Worm (Caenorhabditis elegans): ENCODE measurements around the gene sel-15.

Gene sel-15

DNA sequence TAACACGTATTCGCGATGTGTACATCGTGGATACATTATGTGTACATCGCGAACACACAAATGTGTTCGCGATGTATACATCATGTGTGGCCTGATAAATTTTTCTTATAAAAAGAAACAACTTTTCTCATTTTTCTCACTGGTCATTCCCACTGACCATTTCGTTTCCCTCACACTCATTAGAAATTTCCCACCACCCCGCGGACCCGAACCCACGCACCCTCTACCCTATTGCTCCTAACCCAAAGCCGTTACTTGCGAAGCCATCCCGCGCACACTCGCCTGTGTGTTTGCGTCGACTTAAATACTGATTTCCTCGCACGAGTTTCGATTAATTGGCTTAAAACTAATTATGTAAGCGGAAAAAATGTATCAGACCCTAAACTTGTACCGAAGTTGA lies 2.5 kb upstream of the sel-15 start:
- 0 out of 2 replicates have a peak, but pooled peaks have one; percentile 51 for TF ChIP-seq B0336.3 (GFP tag; IDR thresholded peaks at IDR 0.05)
- TF ChIP-seq ccch-3 (GFP tag; optimal IDR thresholded peaks at IDR 0.05), result no peak
- TF ChIP-seq fkh-3 (tag; optimal IDR thresholded peaks at IDR 0.05), result no peak
- TF ChIP-seq lin-54 (GFP tag; optimal IDR thresholded peaks at IDR 0.05), result peak; percentile 49
- TF ChIP-seq ztf-3 (GFP tag; optimal IDR thresholded peaks at IDR 0.05), result no peak
- TF ChIP-seq lsl-1 (GFP tag; optimal IDR thresholded peaks at IDR 0.05), result peak; percentile 45
- peak; percentile 27 for TF ChIP-seq unc-130 (GFP tag; optimal IDR thresholded peaks at IDR 0.05)
- TF ChIP-seq sea-2 (GFP tag; IDR thresholded peaks at IDR 0.05), result peak; percentile 43; the same call in 1 of the 2 replicates
- TF ChIP-seq lir-1 (GFP tag; conservative IDR thresholded peaks at IDR 0.05), result no peak; the same call in 1 of the 2 replicates
- no peak for TF ChIP-seq ztf-6 (GFP tag; IDR thresholded peaks at IDR 0.05)
- peak; percentile 83 for TF ChIP-seq tbp1 (GFP tag; optimal IDR thresholded peaks at IDR 0.05)
- TF ChIP-seq somi-1 (GFP tag; optimal IDR thresholded peaks at IDR 0.05), result peak; percentile 53
- peak; percentile 62 for TF ChIP-seq F49E8.2 (tag; optimal IDR thresholded peaks at IDR 0.05; ENCODE audit: insufficient read depth)
- TF ChIP-seq F57A8.1 (GFP tag; optimal IDR thresholded peaks at IDR 0.05), result peak; percentile 21
- peak; percentile 68; the same call in 1 of the 2 replicates for TF ChIP-seq bed-1 (GFP tag; IDR thresholded peaks at IDR 0.05)
- no peak for TF ChIP-seq xnd-1 (tag; optimal IDR thresholded peaks at IDR 0.05)
- TF ChIP-seq T26A5.8 (tag; optimal IDR thresholded peaks at IDR 0.05), result peak; percentile 13
- TF ChIP-seq zfh-2 (GFP tag; conservative IDR thresholded peaks at IDR 0.05), result peak; percentile 27; the same call in 1 of the 2 replicates
- no peak for TF ChIP-seq F57C9.4 (tag; optimal IDR thresholded peaks at IDR 0.05)
- peak; percentile 66 for TF ChIP-seq dox-1 (GFP tag; IDR thresholded peaks at IDR 0.05)
- no peak for TF ChIP-seq egrh-3 (GFP tag; IDR thresholded peaks at IDR 0.05)
- no peak for TF ChIP-seq Y95B8A.8 (GFP tag; IDR thresholded peaks at IDR 0.05)
- peak; percentile 1 for TF ChIP-seq nhr-179 (tag; optimal IDR thresholded peaks at IDR 0.05)
- 0 out of 2 replicates have a peak, but pooled peaks have one; percentile 47 for TF ChIP-seq Y79H2A.3 (GFP tag; conservative IDR thresholded peaks at IDR 0.05)
- TF ChIP-seq snpc-3.4 (tag; optimal IDR thresholded peaks at IDR 0.05), result no peak
- no peak for TF ChIP-seq ztf-28 (GFP tag; IDR thresholded peaks at IDR 0.05)
- TF ChIP-seq zim-3 (tag; optimal IDR thresholded peaks at IDR 0.05), result peak; percentile 17
- TF ChIP-seq athp-1 (tag; optimal IDR thresholded peaks at IDR 0.05), result peak; percentile 56
- no peak for TF ChIP-seq F10E7.11 (tag; optimal IDR thresholded peaks at IDR 0.05)
- TF ChIP-seq lsy-27 (tag; optimal IDR thresholded peaks at IDR 0.05; ENCODE audit: borderline replicate concordance, insufficient read depth), result no peak
- no peak for TF ChIP-seq nfya-2 (GFP tag; IDR thresholded peaks at IDR 0.05)
- TF ChIP-seq mes-4 (tag; optimal IDR thresholded peaks at IDR 0.05), result peak; percentile 67
- TF ChIP-seq pbrm-1 (GFP tag; IDR thresholded peaks at IDR 0.05), result no peak
- no peak for TF ChIP-seq nfyb-1 (GFP tag; IDR thresholded peaks at IDR 0.05)
- TF ChIP-seq ztf-18 (tag; optimal IDR thresholded peaks at IDR 0.05), result peak; percentile 78
- 0 out of 2 replicates have a peak, but pooled peaks have one; percentile 43 for TF ChIP-seq Y56A3A.18 (GFP tag; IDR thresholded peaks at IDR 0.05)
- TF ChIP-seq snpc-1.3 (tag; optimal IDR thresholded peaks at IDR 0.05; ENCODE audit: insufficient read depth), result peak; percentile 30
- peak; percentile 73 for TF ChIP-seq rpc-1 (optimal IDR thresholded peaks at IDR 0.05)
- TF ChIP-seq rpc-1 (tag; optimal IDR thresholded peaks at IDR 0.05), result peak; percentile 92
- TF ChIP-seq K12H6.12 (tag; optimal IDR thresholded peaks at IDR 0.05), result no peak
- no peak for TF ChIP-seq C17E4.6 (GFP tag; IDR thresholded peaks at IDR 0.05)
- 0 out of 2 replicates have a peak, but pooled peaks have one; percentile 22 for TF ChIP-seq nhr-120 (GFP tag; IDR thresholded peaks at IDR 0.05)
- peak; percentile 20 for TF ChIP-seq ceh-27 (GFP tag; optimal IDR thresholded peaks at IDR 0.05)
- TF ChIP-seq ZK185.1 (tag; optimal IDR thresholded peaks at IDR 0.05; ENCODE audit: poor library complexity, severe bottlenecking), result no peak
- TF ChIP-seq D2030.7 (GFP tag; IDR thresholded peaks at IDR 0.05), result peak; percentile 81
- peak; percentile 60 for TF ChIP-seq madf-6 (GFP tag; IDR thresholded peaks at IDR 0.05)
- TF ChIP-seq nhr-80 (tag; optimal IDR thresholded peaks at IDR 0.05), result peak; percentile 54
- TF ChIP-seq ceh-100 (GFP tag; IDR thresholded peaks at IDR 0.05), result no peak
- no peak for TF ChIP-seq K11D2.4 (GFP tag; IDR thresholded peaks at IDR 0.05)
